Fruit fly (Drosophila melanogaster) whole organism, embryonic: ENCODE data around the gene ATP7.

Experiments
- Adf1 ChIP-seq: fragments of 200-800 bp; sonication (Bioruptor generic); IDR thresholded peaks from 2 replicates; pipeline ENCODE4 v1.3.6; 2022; ENCODE audit warnings: missing biosample characterization, missing genetic modification characterization
- Bdp1 ChIP-seq: fragments of 200-800 bp; sonication (Bioruptor generic); optimal IDR thresholded peaks from 3 replicates; lab custom pipeline; 2016; ENCODE audit warnings: missing biosample characterization, missing genetic modification characterization
- Bgb ChIP-seq: fragments of 200-800 bp; sonication (Bioruptor generic); IDR thresholded peaks from 2 replicates; pipeline ENCODE4 v1.3.6; 2022; ENCODE audit warnings: missing biosample characterization, missing genetic modification characterization; ENCODE audit not compliant: partially characterized antibody
- CG11085 ChIP-seq: fragments of 200-800 bp; sonication (Bioruptor generic); IDR thresholded peaks from 2 replicates; pipeline ENCODE4 v1.3.6; 2022; ENCODE audit warnings: missing biosample characterization, missing genetic modification characterization
- CG11456 ChIP-seq: fragments of 200-800 bp; sonication (Bioruptor generic); IDR thresholded peaks from 3 replicates; pipeline ENCODE4 v1.3.6; 2022; ENCODE audit warnings: missing biosample characterization, missing genetic modification characterization
- CG12236 ChIP-seq: fragments of 200-800 bp; sonication (Bioruptor generic); optimal IDR thresholded peaks from 2 replicates; lab custom pipeline; 2016; ENCODE audit warnings: missing biosample characterization, missing genetic modification characterization
- CG17359 ChIP-seq: fragments of 200-800 bp; sonication (Bioruptor generic); optimal IDR thresholded peaks from 3 replicates; lab custom pipeline; 2018; ENCODE audit warnings: missing biosample characterization, mild to moderate bottlenecking, missing genetic modification characterization, moderate library complexity
- CG17829 ChIP-seq: fragments of 200-800 bp; optimal IDR thresholded peaks from 2 replicates; lab custom pipeline; 2019; ENCODE audit warnings: missing biosample characterization, mild to moderate bottlenecking, missing genetic modification characterization, moderate library complexity
- CG1792 ChIP-seq: fragments of 200-800 bp; sonication (Bioruptor generic); optimal IDR thresholded peaks from 2 replicates; lab custom pipeline; 2016; ENCODE audit warnings: missing biosample characterization, missing genetic modification characterization
- CG1832 ChIP-seq: fragments of 200-800 bp; sonication (Bioruptor generic); optimal IDR thresholded peaks from 2 replicates; lab custom pipeline; 2017; ENCODE audit warnings: missing biosample characterization, mild to moderate bottlenecking, missing genetic modification characterization, inconsistent platforms
- CG18476 ChIP-seq: fragments of 200-800 bp; sonication (Bioruptor generic); optimal IDR thresholded peaks from 2 replicates; lab custom pipeline; 2016; ENCODE audit warnings: missing biosample characterization, mild to moderate bottlenecking, missing genetic modification characterization
- CG18764 ChIP-seq: fragments of 200-800 bp; sonication (Bioruptor generic); optimal IDR thresholded peaks from 3 replicates; lab custom pipeline; 2016; ENCODE audit warnings: missing biosample characterization, missing genetic modification characterization
- CG31388 ChIP-seq: fragments of 200-800 bp; sonication (Bioruptor generic); optimal IDR thresholded peaks from 2 replicates; lab custom pipeline; 2016; ENCODE audit warnings: missing biosample characterization, missing genetic modification characterization
- CG3281 ChIP-seq: fragments of 200-800 bp; sonication (Bioruptor generic); optimal IDR thresholded peaks from 3 replicates; lab custom pipeline; 2017; ENCODE audit warnings: missing biosample characterization, mild to moderate bottlenecking, missing genetic modification characterization
- CG4820 ChIP-seq: fragments of 200-800 bp; sonication (Bioruptor generic); optimal IDR thresholded peaks from 3 replicates; lab custom pipeline; 2016; ENCODE audit warnings: missing biosample characterization, missing genetic modification characterization
- CG6272 ChIP-seq: fragments of 200-800 bp; sonication (Bioruptor generic); IDR thresholded peaks from 2 replicates; pipeline ENCODE4 v1.3.6; 2022; ENCODE audit warnings: missing biosample characterization, missing genetic modification characterization
- CG6854 ChIP-seq: fragments of 200-800 bp; sonication (Bioruptor generic); optimal IDR thresholded peaks from 3 replicates; lab custom pipeline; 2017; ENCODE audit warnings: missing biosample characterization, mild to moderate bottlenecking, missing genetic modification characterization
- CG7963 ChIP-seq: fragments of 200-800 bp; sonication (Bioruptor generic); IDR thresholded peaks from 3 replicates; pipeline ENCODE4 v1.3.6; 2022; ENCODE audit warnings: missing biosample characterization, missing genetic modification characterization; ENCODE audit not compliant: partially characterized antibody
- CG8290 ChIP-seq, 3 experiments: fragments of 200-800 bp; sonication (Bioruptor generic); optimal IDR thresholded peaks; 2 replicates each; lab custom pipeline; 2016 to 2019; ENCODE audit warnings: missing biosample characterization in 3 of 3, missing genetic modification characterization in 3 of 3, mild to moderate bottlenecking in 2 of 3, moderate library complexity in 1 of 3
- CkIIα-i1 ChIP-seq: fragments of 200-800 bp; sonication (Bioruptor generic); IDR thresholded peaks from 2 replicates; pipeline ENCODE4 v1.3.6; 2022; ENCODE audit warnings: missing biosample characterization, missing genetic modification characterization
- Dbx ChIP-seq: fragments of 200-800 bp; sonication (Bioruptor generic); IDR thresholded peaks from 3 replicates; pipeline ENCODE4 v1.3.6; 2022; ENCODE audit warnings: missing biosample characterization, missing genetic modification characterization
- Doc2 ChIP-seq: fragments of 200-800 bp; sonication (Bioruptor generic); IDR thresholded peaks from 2 replicates; pipeline ENCODE4 v1.3.6; 2022; ENCODE audit warnings: missing biosample characterization, missing genetic modification characterization
- Dp ChIP-seq: fragments of 200-800 bp; sonication (Bioruptor generic); optimal IDR thresholded peaks from 2 replicates; lab custom pipeline; 2018; ENCODE audit warnings: missing biosample characterization, mild to moderate bottlenecking, missing genetic modification characterization, moderate library complexity
- Dref ChIP-seq: fragments of 200-800 bp; sonication (Bioruptor generic); IDR thresholded peaks from 2 replicates; pipeline ENCODE4 v1.3.6; 2022; ENCODE audit warnings: missing biosample characterization, missing genetic modification characterization
- Elba2 ChIP-seq: fragments of 200-800 bp; sonication (Bioruptor generic); optimal IDR thresholded peaks from 3 replicates; lab custom pipeline; 2016; ENCODE audit warnings: missing biosample characterization, missing genetic modification characterization
- GATAe ChIP-seq: fragments of 200-800 bp; sonication (Bioruptor generic); conservative IDR thresholded peaks from 2 replicates; pipeline ENCODE4 v1.3.6; 2022; ENCODE audit warnings: missing biosample characterization, missing genetic modification characterization
- Gug ChIP-seq: fragments of 200-800 bp; sonication (Bioruptor generic); IDR thresholded peaks from 4 replicates; pipeline ENCODE4 v1.3.6; 2022; ENCODE audit warnings: missing biosample characterization, missing genetic modification characterization
- HLH3B ChIP-seq: fragments of 200-800 bp; sonication (Bioruptor generic); IDR thresholded peaks from 2 replicates; pipeline ENCODE4 v1.3.6; 2022; ENCODE audit warnings: missing biosample characterization, missing genetic modification characterization
- Hmx ChIP-seq: fragments of 200-800 bp; sonication (Bioruptor generic); optimal IDR thresholded peaks from 2 replicates; lab custom pipeline; 2016; ENCODE audit warnings: missing biosample characterization, missing genetic modification characterization
- MBD-R2 ChIP-seq: fragments of 200-800 bp; sonication (Bioruptor generic); IDR thresholded peaks from 2 replicates; pipeline ENCODE4 v1.3.6; 2022; ENCODE audit warnings: missing biosample characterization, missing genetic modification characterization
- Mes4 ChIP-seq: fragments of 200-800 bp; sonication (Bioruptor generic); optimal IDR thresholded peaks from 2 replicates; lab custom pipeline; 2016; ENCODE audit warnings: missing biosample characterization, missing genetic modification characterization
- Rx ChIP-seq: fragments of 200-800 bp; sonication (Bioruptor generic); IDR thresholded peaks from 2 replicates; pipeline ENCODE4 v1.3.6; 2022; ENCODE audit warnings: missing biosample characterization, missing genetic modification characterization
- Sin3A ChIP-seq: fragments of >200 bp; optimal IDR thresholded peaks from 2 replicates; lab custom pipeline; 2018
- Spps ChIP-seq: fragments of 200-800 bp; sonication (Bioruptor generic); optimal IDR thresholded peaks from 2 replicates; lab custom pipeline; 2018; ENCODE audit warnings: missing biosample characterization, mild to moderate bottlenecking, missing genetic modification characterization
- Trl ChIP-seq, 3 experiments: fragments of >200 bp in 2 of 3; fragments of 200-800 bp in 1 of 3; sonication (Bioruptor generic) in 1 of 3; optimal IDR thresholded peaks; 2 replicates in 1 of 3; 3 replicates in 2 of 3; lab custom pipeline; 2016 to 2017; ENCODE audit warnings: missing biosample characterization in 1 of 3, missing genetic modification characterization in 1 of 3
- YL-1 ChIP-seq: fragments of 200-800 bp; sonication (Bioruptor generic); optimal IDR thresholded peaks from 3 replicates; lab custom pipeline; 2017; ENCODE audit warnings: missing biosample characterization, mild to moderate bottlenecking, missing genetic modification characterization
- aop ChIP-seq: fragments of 200-800 bp; sonication (Bioruptor generic); IDR thresholded peaks from 2 replicates; pipeline ENCODE4 v1.3.6; 2022; ENCODE audit warnings: missing biosample characterization, missing genetic modification characterization
- chif ChIP-seq, 2 experiments: fragments of 200-800 bp; sonication (Bioruptor generic); optimal IDR thresholded peaks; 3 replicates each; lab custom pipeline; 2016; ENCODE audit warnings: missing biosample characterization in 2 of 2, missing genetic modification characterization in 2 of 2
- dan ChIP-seq: fragments of 200-800 bp; sonication (Bioruptor generic); IDR thresholded peaks from 2 replicates; pipeline ENCODE4 v1.3.6; 2022; ENCODE audit warnings: missing biosample characterization, missing genetic modification characterization
- emc ChIP-seq: fragments of 200-800 bp; sonication (Bioruptor generic); optimal IDR thresholded peaks from 2 replicates; lab custom pipeline; 2016; ENCODE audit warnings: missing biosample characterization, missing genetic modification characterization
- ems ChIP-seq: fragments of 200-800 bp; sonication (Bioruptor generic); optimal IDR thresholded peaks from 3 replicates; lab custom pipeline; 2016; ENCODE audit warnings: missing biosample characterization, missing genetic modification characterization
- fd96Cb ChIP-seq: fragments of 200-800 bp; sonication (Bioruptor generic); optimal IDR thresholded peaks from 2 replicates; lab custom pipeline; 2018; ENCODE audit warnings: missing biosample characterization, mild to moderate bottlenecking, missing genetic modification characterization, moderate library complexity
- gce ChIP-seq: fragments of 200-800 bp; sonication (Bioruptor generic); IDR thresholded peaks from 3 replicates; pipeline ENCODE4 v1.3.6; 2022; ENCODE audit warnings: missing biosample characterization, missing genetic modification characterization
- h ChIP-seq: fragments of >200 bp; optimal IDR thresholded peaks from 2 replicates; lab custom pipeline; 2017
- ham ChIP-seq: fragments of 200-800 bp; sonication (Bioruptor generic); IDR thresholded peaks from 2 replicates; pipeline ENCODE4 v1.3.6; 2022; ENCODE audit warnings: missing biosample characterization, missing genetic modification characterization
- hth ChIP-seq: fragments of >200 bp; optimal IDR thresholded peaks from 2 replicates; lab custom pipeline; 2017; ENCODE audit warnings: inconsistent platforms
- jigr1 ChIP-seq: fragments of 200-800 bp; sonication (Bioruptor generic); IDR thresholded peaks from 3 replicates; pipeline ENCODE4 v1.3.6; 2022; ENCODE audit warnings: missing biosample characterization, missing genetic modification characterization
- jing ChIP-seq: fragments of 200-800 bp; sonication (Bioruptor generic); optimal IDR thresholded peaks from 2 replicates; lab custom pipeline; 2018; ENCODE audit warnings: missing biosample characterization, mild to moderate bottlenecking, missing genetic modification characterization
- luna ChIP-seq: fragments of 200-800 bp; sonication (Bioruptor generic); optimal IDR thresholded peaks from 2 replicates; lab custom pipeline; 2016; ENCODE audit warnings: missing biosample characterization, missing genetic modification characterization
- mirr ChIP-seq: fragments of 200-800 bp; sonication (Bioruptor generic); optimal IDR thresholded peaks from 3 replicates; lab custom pipeline; 2018; ENCODE audit warnings: missing biosample characterization, mild to moderate bottlenecking, missing genetic modification characterization
- scrt ChIP-seq: fragments of 200-800 bp; sonication (Bioruptor generic); optimal IDR thresholded peaks from 2 replicates; lab custom pipeline; 2018; ENCODE audit warnings: missing biosample characterization, mild to moderate bottlenecking, missing genetic modification characterization, moderate library complexity
- sisA ChIP-seq: fragments of 200-800 bp; sonication (Bioruptor generic); IDR thresholded peaks from 2 replicates; pipeline ENCODE4 v1.3.6; 2022; ENCODE audit warnings: missing biosample characterization, missing genetic modification characterization
- tx ChIP-seq: fragments of 200-800 bp; sonication (Bioruptor generic); optimal IDR thresholded peaks from 2 replicates; lab custom pipeline; 2016; ENCODE audit warnings: missing biosample characterization, missing genetic modification characterization

ATP7 gene

dm6 chrX:11905144-11905543 is 50.3 kb downstream of the ATP7 start, which contains the start of gene Upf1 (continued):
- TF ChIP-seq CG31388 (GFP tag; lab: Kevin White, UChicago) (no peak), Sin3A (lab: Kevin White, UChicago) (peak; percentile 12), CG18476 (GFP tag; lab: Kevin White, UChicago) (no peak), Bgb (GFP tag; lab: Robert Waterston, UW) (peak; percentile 95), Dp (GFP tag; lab: Kevin White, UChicago) (peak; percentile 19), MBD-R2 (GFP tag; lab: Robert Waterston, UW) (peak; percentile 78), Adf1 (GFP tag; lab: Robert Waterston, UW) (no peak), Dbx (GFP tag; lab: Robert Waterston, UW) (no peak), Hmx (GFP tag; lab: Kevin White, UChicago) (no peak), Bdp1 (GFP tag; lab: Kevin White, UChicago) (no peak), Elba2 (GFP tag; lab: Kevin White, UChicago) (no peak), Dref (GFP tag; lab: Robert Waterston, UW) (peak; percentile 81), GATAe (GFP tag; lab: Robert Waterston, UW) (no peak), h (lab: Kevin White, UChicago) (no peak), CG4820 (GFP tag; lab: Kevin White, UChicago) (no peak), Trl (optimal IDR thresholded peaks at IDR 0.05; lab: Kevin White, UChicago) (no peak), Trl (GFP tag; optimal IDR thresholded peaks at IDR 0.05; lab: Kevin White, UChicago) (no peak), CG1792 (no peak), sisA (GFP tag; lab: Robert Waterston, UW) (no peak), gce (GFP tag; lab: Robert Waterston, UW) (no peak), CG17359 (no peak), CG8290 (GFP tag; optimal IDR thresholded peaks at IDR 0.05; lab: Kevin White, UChicago) (peak; percentile 30), CG8290 (tag; optimal IDR thresholded peaks at IDR 0.05; lab: Kevin White, UChicago) (no peak), CG1832 (no peak), ems (GFP tag; lab: Kevin White, UChicago) (no peak), Gug (GFP tag; lab: Robert Waterston, UW) (no peak; the same call in 3 of the 4 replicates), dan (GFP tag; lab: Robert Waterston, UW) (no peak), luna (no peak), CG18764 (no peak), CG12236 (GFP tag; lab: Kevin White, UChicago) (no peak), jigr1 (GFP tag; lab: Robert Waterston, UW) (no peak; the same call in 2 of the 3 replicates), CG11456 (no peak; the same call in 2 of the 3 replicates), CG6272 (GFP tag; lab: Robert Waterston, UW) (no peak), CkIIα-i1 (GFP tag; lab: Robert Waterston, UW) (no peak), mirr (no peak), Rx (no peak), CG17829 (tag; lab: Kevin White, UChicago) (no peak), CG6854 (GFP tag; lab: Kevin White, UChicago) (no peak), hth (lab: Kevin White, UChicago) (no peak), Spps (tag; lab: Kevin White, UChicago) (no peak), chif (GFP tag; optimal IDR thresholded peaks at IDR 0.05; lab: Kevin White, UChicago) (no peak), tx (GFP tag; lab: Kevin White, UChicago) (no peak), fd96Cb (tag; lab: Kevin White, UChicago) (no peak), scrt (GFP tag; lab: Kevin White, UChicago) (no peak), YL-1 (peak; percentile 21), ham (GFP tag; lab: Robert Waterston, UW) (no peak), emc (GFP tag; lab: Kevin White, UChicago) (no peak), Mes4 (GFP tag; lab: Kevin White, UChicago) (no peak), CG7963 (GFP tag; lab: Robert Waterston, UW) (peak; percentile 83), HLH3B (GFP tag; lab: Robert Waterston, UW) (no peak), CG3281 (GFP tag; lab: Kevin White, UChicago) (no peak), CG11085 (GFP tag; lab: Robert Waterston, UW) (no peak), aop (GFP tag; lab: Robert Waterston, UW) (no peak), jing (GFP tag; lab: Kevin White, UChicago) (no peak), Doc2 (GFP tag; lab: Robert Waterston, UW) (no peak)
